Fruit fly (Drosophila melanogaster) whole organism, embryonic: Measurements from ENCODE around the gene Ire1.

ENCODE experiments used
- Antp ChIP-seq: fragments of 200-800 bp; sonication (Bioruptor generic); optimal IDR thresholded peaks from 3 replicates; lab custom pipeline; 2016; ENCODE audit warnings: missing biosample characterization, missing genetic modification characterization
- Atf6 ChIP-seq: fragments of 200-800 bp; sonication (Bioruptor generic); IDR thresholded peaks from 2 replicates; pipeline ENCODE4 v1.3.6; 2022; ENCODE audit warnings: missing biosample characterization, missing genetic modification characterization
- B-H2 ChIP-seq: fragments of 200-800 bp; sonication (Bioruptor generic); optimal IDR thresholded peaks from 2 replicates; lab custom pipeline; 2018; ENCODE audit warnings: missing biosample characterization, mild to moderate bottlenecking, missing genetic modification characterization
- CG10321 ChIP-seq: fragments of 200-800 bp; sonication (Bioruptor generic); IDR thresholded peaks from 2 replicates; pipeline ENCODE4 v1.3.6; 2022; ENCODE audit warnings: missing biosample characterization, missing genetic modification characterization
- CG11093 ChIP-seq: fragments of 200-800 bp; sonication (Bioruptor generic); IDR thresholded peaks from 3 replicates; pipeline ENCODE4 v1.3.6; 2022; ENCODE audit warnings: missing biosample characterization, missing genetic modification characterization
- CG15073 ChIP-seq: fragments of 200-800 bp; sonication (Bioruptor generic); optimal IDR thresholded peaks from 2 replicates; lab custom pipeline; 2016; ENCODE audit warnings: missing biosample characterization, missing genetic modification characterization
- CG15514 ChIP-seq: fragments of 200-800 bp; sonication (Bioruptor generic); optimal IDR thresholded peaks from 3 replicates; lab custom pipeline; 2017; ENCODE audit warnings: missing biosample characterization, missing genetic modification characterization, mild to moderate bottlenecking, moderate library complexity, missing genetic modification reagents
- CG1602 ChIP-seq: fragments of 200-800 bp; sonication (Bioruptor generic); optimal IDR thresholded peaks from 3 replicates; lab custom pipeline; 2016; ENCODE audit warnings: missing biosample characterization, missing genetic modification characterization
- CG17361 ChIP-seq: fragments of 200-800 bp; sonication (Bioruptor generic); IDR thresholded peaks from 3 replicates; pipeline ENCODE4 v1.3.6; 2022; ENCODE audit warnings: missing biosample characterization, missing genetic modification characterization
- CG2116 ChIP-seq: fragments of 200-800 bp; sonication (Bioruptor generic); optimal IDR thresholded peaks from 3 replicates; lab custom pipeline; 2018; ENCODE audit warnings: missing biosample characterization, mild to moderate bottlenecking, missing genetic modification characterization
- CG30020 ChIP-seq: fragments of 200-800 bp; optimal IDR thresholded peaks from 2 replicates; lab custom pipeline; 2019; ENCODE audit warnings: missing biosample characterization, mild to moderate bottlenecking, missing genetic modification characterization, moderate library complexity
- CG32767 ChIP-seq: fragments of 200-800 bp; sonication (Bioruptor generic); IDR thresholded peaks from 2 replicates; pipeline ENCODE4 v1.3.6; 2022; ENCODE audit warnings: missing biosample characterization, missing genetic modification characterization
- CG33213 ChIP-seq: fragments of 200-800 bp; sonication (Bioruptor generic); optimal IDR thresholded peaks from 3 replicates; lab custom pipeline; 2016; ENCODE audit warnings: missing biosample characterization, missing genetic modification characterization
- CG6683 ChIP-seq: fragments of 200-800 bp; sonication (Bioruptor generic); optimal IDR thresholded peaks from 2 replicates; lab custom pipeline; 2017; ENCODE audit warnings: missing biosample characterization, mild to moderate bottlenecking, missing genetic modification characterization, missing genetic modification reagents
- CG7357 ChIP-seq: fragments of 200-800 bp; sonication (Bioruptor generic); IDR thresholded peaks from 3 replicates; pipeline ENCODE4 v1.3.6; 2022; ENCODE audit warnings: missing biosample characterization, missing genetic modification characterization
- CG7745 ChIP-seq: fragments of 200-800 bp; sonication (Bioruptor generic); optimal IDR thresholded peaks from 2 replicates; lab custom pipeline; 2018; ENCODE audit warnings: missing biosample characterization, mild to moderate bottlenecking, missing genetic modification characterization, moderate library complexity
- CG9437 ChIP-seq: fragments of 200-800 bp; sonication (Bioruptor generic); optimal IDR thresholded peaks from 2 replicates; lab custom pipeline; 2018; ENCODE audit warnings: missing biosample characterization, mild to moderate bottlenecking, missing genetic modification characterization
- CG9727 ChIP-seq: fragments of 200-800 bp; sonication (Bioruptor generic); optimal IDR thresholded peaks from 3 replicates; lab custom pipeline; 2017; ENCODE audit warnings: missing biosample characterization, mild to moderate bottlenecking, missing genetic modification characterization
- CG9932 ChIP-seq: fragments of 200-800 bp; sonication (Bioruptor generic); IDR thresholded peaks from 2 replicates; pipeline ENCODE4 v1.3.6; 2022; ENCODE audit warnings: missing biosample characterization, missing genetic modification characterization
- Chrac-16 ChIP-seq: fragments of 200-800 bp; sonication (Bioruptor generic); optimal IDR thresholded peaks from 3 replicates; lab custom pipeline; 2016; ENCODE audit warnings: missing biosample characterization, missing genetic modification characterization
- CoRest ChIP-seq: fragments of 200-800 bp; sonication (Bioruptor generic); optimal IDR thresholded peaks from 3 replicates; lab custom pipeline; 2018; ENCODE audit warnings: missing biosample characterization, mild to moderate bottlenecking, missing genetic modification characterization, moderate library complexity
- D19B ChIP-seq: fragments of 200-800 bp; sonication (Bioruptor generic); optimal IDR thresholded peaks from 2 replicates; lab custom pipeline; 2017; ENCODE audit warnings: missing biosample characterization, mild to moderate bottlenecking, missing genetic modification characterization
- Dll ChIP-seq: fragments of 200-800 bp; sonication (Bioruptor generic); IDR thresholded peaks from 4 replicates; pipeline ENCODE4 v1.3.6; 2022; ENCODE audit warnings: missing biosample characterization, missing genetic modification characterization; ENCODE audit not compliant: partially characterized antibody
- Drgx ChIP-seq: fragments of 200-800 bp; sonication (Bioruptor generic); IDR thresholded peaks from 2 replicates; pipeline ENCODE4 v1.3.6; 2022; ENCODE audit warnings: missing biosample characterization, missing genetic modification characterization
- E2f2 ChIP-seq: fragments of 200-800 bp; sonication (Bioruptor generic); IDR thresholded peaks from 2 replicates; pipeline ENCODE4 v1.3.6; 2022; ENCODE audit warnings: missing biosample characterization, missing genetic modification characterization
- ERR ChIP-seq: fragments of 200-800 bp; sonication (Bioruptor generic); optimal IDR thresholded peaks from 2 replicates; lab custom pipeline; 2016; ENCODE audit warnings: missing biosample characterization, missing genetic modification characterization
- Nf-YB ChIP-seq: fragments of 200-800 bp; sonication (Bioruptor generic); optimal IDR thresholded peaks from 3 replicates; lab custom pipeline; 2019; ENCODE audit warnings: missing biosample characterization, mild to moderate bottlenecking, missing genetic modification characterization, moderate library complexity
- Taf1 ChIP-seq: fragments of 200-800 bp; sonication (Bioruptor generic); IDR thresholded peaks from 2 replicates; pipeline ENCODE4 v1.3.6; 2022; ENCODE audit warnings: missing biosample characterization, missing genetic modification characterization
- esg ChIP-seq: fragments of 200-800 bp; sonication (Bioruptor generic); conservative IDR thresholded peaks from 2 replicates; pipeline ENCODE4 v1.3.6; 2022; ENCODE audit warnings: missing biosample characterization, missing genetic modification characterization
- fu2 ChIP-seq: fragments of 200-800 bp; sonication (Bioruptor generic); optimal IDR thresholded peaks from 2 replicates; lab custom pipeline; 2016; ENCODE audit warnings: missing biosample characterization, missing genetic modification characterization
- gsb ChIP-seq: fragments of 200-800 bp; sonication (Bioruptor generic); IDR thresholded peaks from 2 replicates; pipeline ENCODE4 v1.3.6; 2022; ENCODE audit warnings: missing biosample characterization, missing genetic modification characterization
- ham ChIP-seq: fragments of 200-800 bp; sonication (Bioruptor generic); IDR thresholded peaks from 2 replicates; pipeline ENCODE4 v1.3.6; 2022; ENCODE audit warnings: missing biosample characterization, missing genetic modification characterization
- hb ChIP-seq: fragments of 200-800 bp; sonication (Bioruptor generic); IDR thresholded peaks from 3 replicates; pipeline ENCODE4 v1.3.6; 2022; ENCODE audit warnings: missing biosample characterization, missing genetic modification characterization; ENCODE audit not compliant: partially characterized antibody
- jing ChIP-seq: fragments of 200-800 bp; sonication (Bioruptor generic); optimal IDR thresholded peaks from 2 replicates; lab custom pipeline; 2018; ENCODE audit warnings: missing biosample characterization, mild to moderate bottlenecking, missing genetic modification characterization
- knrl ChIP-seq: fragments of 200-800 bp; sonication (Bioruptor generic); IDR thresholded peaks from 3 replicates; pipeline ENCODE4 v1.3.6; 2022; ENCODE audit warnings: missing biosample characterization, missing genetic modification characterization; ENCODE audit not compliant: partially characterized antibody
- lov ChIP-seq, 2 experiments: fragments of 200-800 bp in 1 of 2; fragments of >200 bp in 1 of 2; sonication (Bioruptor generic) in 1 of 2; IDR thresholded peaks in 1 of 2; optimal IDR thresholded peaks in 1 of 2; 2 replicates in 1 of 2; 3 replicates in 1 of 2; pipeline versions ENCODE4 v1.3.6 to Lab custom; 2017 to 2022; ENCODE audit warnings: missing biosample characterization in 1 of 2, missing genetic modification characterization in 1 of 2
- maf-S ChIP-seq: fragments of 200-800 bp; sonication (Bioruptor generic); optimal IDR thresholded peaks from 2 replicates; lab custom pipeline; 2016; ENCODE audit warnings: missing biosample characterization, missing genetic modification characterization
- nerfin-2 ChIP-seq: fragments of 200-800 bp; sonication (Bioruptor generic); IDR thresholded peaks from 2 replicates; pipeline ENCODE4 v1.3.6; 2022; ENCODE audit warnings: missing biosample characterization, missing genetic modification characterization; ENCODE audit not compliant: partially characterized antibody
- pfk ChIP-seq: fragments of 200-800 bp; sonication (Bioruptor generic); optimal IDR thresholded peaks from 2 replicates; lab custom pipeline; 2018; ENCODE audit warnings: missing biosample characterization, mild to moderate bottlenecking, missing genetic modification characterization, moderate library complexity
- pita ChIP-seq: fragments of 200-800 bp; sonication (Bioruptor generic); optimal IDR thresholded peaks from 2 replicates; lab custom pipeline; 2017; ENCODE audit warnings: missing biosample characterization, mild to moderate bottlenecking, missing genetic modification characterization
- prd ChIP-seq, 3 experiments: fragments of >200 bp in 2 of 3; fragments of 200-800 bp in 1 of 3; sonication (Bioruptor generic) in 1 of 3; optimal IDR thresholded peaks in 2 of 3; IDR thresholded peaks in 1 of 3; 2 replicates in 2 of 3; 3 replicates in 1 of 3; pipeline versions ENCODE4 v1.3.6 to Lab custom; 2017 to 2022; ENCODE audit warnings: missing biosample characterization in 1 of 3, missing genetic modification characterization in 1 of 3
- pzg ChIP-seq: fragments of 200-800 bp; sonication (Bioruptor generic); optimal IDR thresholded peaks from 3 replicates; lab custom pipeline; 2018; ENCODE audit warnings: missing biosample characterization, mild to moderate bottlenecking, missing genetic modification characterization, moderate library complexity
- sc ChIP-seq, 3 experiments: fragments of >200 bp in 2 of 3; fragments of 200-800 bp in 1 of 3; sonication (Bioruptor generic) in 1 of 3; optimal IDR thresholded peaks; 2 replicates in 2 of 3; 3 replicates in 1 of 3; lab custom pipeline; 2017; ENCODE audit warnings: mild to moderate bottlenecking in 1 of 3, missing biosample characterization in 1 of 3, missing genetic modification characterization in 1 of 3, missing genetic modification reagents in 1 of 3
- sisA ChIP-seq: fragments of 200-800 bp; sonication (Bioruptor generic); IDR thresholded peaks from 2 replicates; pipeline ENCODE4 v1.3.6; 2022; ENCODE audit warnings: missing biosample characterization, missing genetic modification characterization
- sug ChIP-seq: fragments of 200-800 bp; optimal IDR thresholded peaks from 2 replicates; lab custom pipeline; 2019; ENCODE audit warnings: missing biosample characterization, mild to moderate bottlenecking, missing genetic modification characterization, moderate library complexity
- tup ChIP-seq: fragments of 200-800 bp; sonication (Bioruptor generic); optimal IDR thresholded peaks from 2 replicates; lab custom pipeline; 2016; ENCODE audit warnings: missing biosample characterization, mild to moderate bottlenecking, missing genetic modification characterization, moderate library complexity
- tx ChIP-seq: fragments of 200-800 bp; sonication (Bioruptor generic); optimal IDR thresholded peaks from 2 replicates; lab custom pipeline; 2016; ENCODE audit warnings: missing biosample characterization, missing genetic modification characterization
- zf30C ChIP-seq: fragments of 200-800 bp; sonication (Bioruptor generic); optimal IDR thresholded peaks from 3 replicates; lab custom pipeline; 2018; ENCODE audit warnings: missing biosample characterization, mild to moderate bottlenecking, missing genetic modification characterization

Gene Ire1

DNA sequence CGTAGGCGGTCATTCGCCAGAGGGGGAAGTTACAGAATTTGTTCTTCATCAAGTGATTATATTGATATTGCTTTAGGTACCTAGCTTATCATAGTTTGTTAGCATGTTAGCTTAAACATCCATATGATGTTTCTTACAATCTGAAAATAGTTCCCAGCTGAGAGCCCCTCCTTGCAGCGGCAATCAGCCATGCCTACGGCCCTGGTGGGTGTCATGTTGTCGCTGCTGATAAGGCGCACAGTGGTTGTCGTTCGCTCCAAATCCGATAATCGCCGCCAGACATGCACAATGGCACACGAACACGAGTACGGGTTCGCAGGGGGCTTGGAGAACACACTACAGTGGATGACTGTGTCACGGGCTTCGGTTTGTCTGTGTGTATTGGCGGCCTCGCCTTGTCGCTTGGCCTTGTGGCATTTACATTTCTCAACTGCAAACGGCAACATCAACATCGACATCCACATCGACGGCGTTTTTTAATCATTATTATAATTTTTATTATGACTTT lies 44.9 kb upstream of the Ire1 start (continued):
- peak; percentile 63 for TF ChIP-seq jing (GFP tag; lab: Kevin White, UChicago)
- TF ChIP-seq tx (GFP tag; lab: Kevin White, UChicago), result peak; percentile 71
- 0 out of 2 replicates have a peak, but pooled peaks have one; percentile 26 for TF ChIP-seq CG10321
- TF ChIP-seq B-H2 (GFP tag; lab: Kevin White, UChicago), result no peak
- peak; percentile 53; the same call in 1 of the 2 replicates for TF ChIP-seq ham (GFP tag; lab: Robert Waterston, UW)
- TF ChIP-seq prd (optimal IDR thresholded peaks at IDR 0.05; lab: Kevin White, UChicago), result no peak
- peak; percentile 85 for TF ChIP-seq prd (GFP tag; IDR thresholded peaks at IDR 0.05; lab: Robert Waterston, UW)
- TF ChIP-seq maf-S (GFP tag; lab: Kevin White, UChicago), result peak; percentile 48
- TF ChIP-seq CG17361 (GFP tag; lab: Robert Waterston, UW), result peak; percentile 70
- peak; percentile 77 for TF ChIP-seq esg
- TF ChIP-seq CG32767 (GFP tag; lab: Robert Waterston, UW), result peak; percentile 62; the same call in 1 of the 2 replicates
- peak; percentile 20 for TF ChIP-seq pzg (GFP tag; lab: Kevin White, UChicago)
- TF ChIP-seq Atf6 (GFP tag; lab: Robert Waterston, UW), result peak; percentile 86
- TF ChIP-seq CoRest, result peak; percentile 79
- peak; percentile 83 for TF ChIP-seq fu2 (GFP tag; lab: Kevin White, UChicago)
- peak; percentile 11; the same call in 1 of the 4 replicates for TF ChIP-seq Dll (GFP tag; lab: Robert Waterston, UW)
- TF ChIP-seq CG6683 (GFP tag; lab: Kevin White, UChicago), result peak; percentile 37
- 0 out of 3 replicates have a peak, but pooled peaks have one; percentile 6 for TF ChIP-seq knrl
- peak; percentile 68 for TF ChIP-seq CG9727
- peak; percentile 67; the same call in 2 of the 3 replicates for TF ChIP-seq CG11093 (GFP tag; lab: Robert Waterston, UW)
- TF ChIP-seq CG33213 (GFP tag; lab: Kevin White, UChicago), result peak; percentile 7
- TF ChIP-seq CG2116, result peak; percentile 36
- TF ChIP-seq sug (tag; lab: Kevin White, UChicago), result peak; percentile 98
- peak; percentile 70 for TF ChIP-seq gsb
- TF ChIP-seq pita (GFP tag; lab: Kevin White, UChicago), result no peak
- peak; percentile 61 for TF ChIP-seq D19B (GFP tag; lab: Kevin White, UChicago)
- peak; percentile 34; the same call in 1 of the 3 replicates for TF ChIP-seq CG7357 (GFP tag; lab: Robert Waterston, UW)
- TF ChIP-seq Taf1 (GFP tag; lab: Robert Waterston, UW), result peak; percentile 83
- peak; percentile 79 for TF ChIP-seq Antp
- no peak for TF ChIP-seq zf30C (GFP tag; lab: Kevin White, UChicago)
- no peak for TF ChIP-seq CG7745 (tag; lab: Kevin White, UChicago)
- no peak for TF ChIP-seq CG9437
- TF ChIP-seq CG15073 (GFP tag; lab: Kevin White, UChicago), result no peak
- TF ChIP-seq ERR (GFP tag; lab: Kevin White, UChicago), result peak; percentile 81
- TF ChIP-seq CG30020 (tag; lab: Kevin White, UChicago), result no peak
- peak; percentile 70 for TF ChIP-seq CG1602 (GFP tag; lab: Kevin White, UChicago)
- no peak for TF ChIP-seq lov (optimal IDR thresholded peaks at IDR 0.05; lab: Kevin White, UChicago)
- 0 out of 3 replicates have a peak, but pooled peaks have one; percentile 56 for TF ChIP-seq lov (GFP tag; IDR thresholded peaks at IDR 0.05; lab: Robert Waterston, UW)
- TF ChIP-seq sc (optimal IDR thresholded peaks at IDR 0.05; lab: Kevin White, UChicago), result no peak
- peak; percentile 48 for TF ChIP-seq sc (GFP tag; optimal IDR thresholded peaks at IDR 0.05; lab: Kevin White, UChicago)
- peak; percentile 75 for TF ChIP-seq Chrac-16 (GFP tag; lab: Kevin White, UChicago)
- peak; percentile 57 for TF ChIP-seq Nf-YB (GFP tag; lab: Kevin White, UChicago)
- TF ChIP-seq Drgx, result peak; percentile 84
- peak; percentile 58 for TF ChIP-seq E2f2 (GFP tag; lab: Robert Waterston, UW)
- no peak for TF ChIP-seq hb (GFP tag; lab: Robert Waterston, UW)
- peak; percentile 47 for TF ChIP-seq tup (GFP tag; lab: Kevin White, UChicago)
- no peak for TF ChIP-seq pfk (GFP tag; lab: Kevin White, UChicago)
- TF ChIP-seq CG9932 (GFP tag; lab: Robert Waterston, UW), result peak; percentile 81
- peak; percentile 74 for TF ChIP-seq CG15514 (GFP tag; lab: Kevin White, UChicago)
- TF ChIP-seq nerfin-2 (GFP tag; lab: Robert Waterston, UW), result no peak
- peak; percentile 73 for TF ChIP-seq sisA (GFP tag; lab: Robert Waterston, UW)
